Worm (Caenorhabditis elegans) whole organism, L4 larva: Measurements from ENCODE around the gene F43G6.10.

Experiments used
- T26A8.4 ChIP-seq: fragments of 200-800 bp; sonication (Bioruptor generic); IDR thresholded peaks from 2 replicates; pipeline ENCODE4 v1.3.6; 2022; ENCODE audit warnings: missing genetic modification characterization, missing compliant biosample characterization
- Y105C5A.15 ChIP-seq: fragments of 200-800 bp; sonication (Bioruptor generic); IDR thresholded peaks from 2 replicates; pipeline ENCODE4 v1.3.6; 2022; ENCODE audit warnings: missing genetic modification characterization, missing compliant biosample characterization
- aly-2 ChIP-seq: sonication (generic microtip); optimal IDR thresholded peaks from 2 replicates; lab custom pipeline; 2018; ENCODE audit warnings: missing biosample characterization, missing genetic modification characterization
- ama-1 ChIP-seq: fragments of 150-350 bp; optimal IDR thresholded peaks from 2 replicates; lab custom pipeline; 2014; ENCODE audit warnings: inconsistent platforms, mixed read lengths
- ceh-82 ChIP-seq: sonication (generic microtip); optimal IDR thresholded peaks from 2 replicates; lab custom pipeline; 2017; ENCODE audit warnings: missing biosample characterization, missing genetic modification characterization
- nhr-102 ChIP-seq: sonication (generic microtip); optimal IDR thresholded peaks from 2 replicates; lab custom pipeline; 2016; ENCODE audit warnings: mild to moderate bottlenecking, missing genetic modification characterization, moderate library complexity, missing compliant biosample characterization
- skn-1 ChIP-seq: fragments of 150-350 bp; optimal IDR thresholded peaks from 2 replicates; lab custom pipeline; 2014; ENCODE audit warnings: missing biosample characterization, missing genetic modification characterization

ce11 chrII:11810436-11810835 is 1.3 kb downstream of the F43G6.10 start, which contains the start of gene F43G6.7:
- TF ChIP-seq nhr-102 (tag; lab: Kevin White, UChicago) (no peak), ama-1 (no peak), T26A8.4 (GFP tag; lab: Robert Waterston, UW) (no peak), ceh-82 (no peak), aly-2 (tag; lab: Kevin White, UChicago) (no peak), Y105C5A.15 (no peak), skn-1 (tag; lab: Kevin White, UChicago) (no peak)
